Fruit fly (Drosophila melanogaster) Kc167 (cell line): ENCODE results near the gene Cpr65Av.

ENCODE experiments used
- Myc ChIP-seq: fragments of >200 bp; optimal IDR thresholded peaks from 2 replicates; lab custom pipeline; 2017; ENCODE audit warnings: missing external identifiers
- Sin3A ChIP-seq: fragments of >200 bp; optimal IDR thresholded peaks from 2 replicates; lab custom pipeline; 2018; ENCODE audit warnings: missing external identifiers
- h ChIP-seq: fragments of >200 bp; optimal IDR thresholded peaks from 3 replicates; lab custom pipeline; 2018; ENCODE audit warnings: missing external identifiers
- insv ChIP-seq: fragments of >200 bp; optimal IDR thresholded peaks from 3 replicates; lab custom pipeline; 2018; ENCODE audit warnings: missing external identifiers
- psq ChIP-seq: fragments of >200 bp; optimal IDR thresholded peaks from 2 replicates; lab custom pipeline; 2017; ENCODE audit warnings: missing external identifiers
- ttk ChIP-seq: sonication (Bioruptor generic); optimal IDR thresholded peaks from 2 replicates; lab custom pipeline; 2017; ENCODE audit warnings: missing external identifiers

Cpr65Av gene

DNA sequence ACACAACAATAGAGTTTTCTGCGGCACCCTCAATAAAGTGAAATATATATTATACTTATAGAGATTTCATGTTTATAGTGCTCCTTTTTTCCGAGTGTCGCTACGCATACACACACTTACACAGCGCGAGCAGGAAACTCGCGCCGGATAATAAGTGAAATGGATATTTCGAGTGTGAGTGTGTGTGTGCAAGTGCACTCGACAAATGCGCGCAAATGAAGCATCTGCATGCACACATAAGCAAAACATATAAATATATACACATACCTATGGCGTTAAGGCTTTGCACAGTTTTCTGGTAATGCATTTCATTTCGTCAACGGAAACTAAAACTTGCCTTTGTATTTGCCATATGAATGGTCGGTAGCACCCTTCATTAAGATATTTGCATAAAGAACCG, 24.3 kb downstream of the Cpr65Av start:
- no peak for TF ChIP-seq ttk (lab: Kevin White, UChicago)
- no peak for TF ChIP-seq psq (lab: Kevin White, UChicago)
- no peak for TF ChIP-seq h (lab: Kevin White, UChicago)
- no peak for TF ChIP-seq insv
- TF ChIP-seq Myc (lab: Kevin White, UChicago), result no peak
- no peak for TF ChIP-seq Sin3A (lab: Kevin White, UChicago)

DNA sequence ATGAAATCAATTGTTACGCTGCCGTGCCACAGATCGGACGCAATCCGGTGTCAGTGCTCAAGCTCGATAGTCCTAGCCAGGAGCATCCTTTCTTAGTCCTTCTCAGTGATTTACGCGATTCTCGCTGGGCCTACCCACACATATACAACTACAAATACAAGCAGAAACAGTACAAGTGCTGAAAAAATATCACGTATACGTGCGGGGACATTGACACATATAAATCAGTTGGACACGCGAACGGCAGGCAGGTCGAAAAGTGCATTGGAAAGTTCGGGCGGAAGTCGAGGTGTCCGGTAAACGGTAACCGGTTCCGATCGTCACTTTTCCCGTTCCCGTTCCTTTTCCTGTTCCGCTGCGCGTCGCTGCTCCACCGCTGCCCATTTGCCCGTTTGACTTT, 28.3 kb downstream of the Cpr65Av start:
- TF ChIP-seq psq (lab: Kevin White, UChicago) (no peak), h (lab: Kevin White, UChicago) (no peak), Myc (lab: Kevin White, UChicago) (no peak), Sin3A (lab: Kevin White, UChicago) (no peak), insv (no peak), ttk (lab: Kevin White, UChicago) (no peak)

- no peak for TF ChIP-seq Myc (lab: Kevin White, UChicago)
- no peak for TF ChIP-seq Sin3A (lab: Kevin White, UChicago)
- TF ChIP-seq h (lab: Kevin White, UChicago), result no peak
- TF ChIP-seq ttk (lab: Kevin White, UChicago), result no peak
- TF ChIP-seq insv, result no peak
- TF ChIP-seq psq (lab: Kevin White, UChicago), result no peak
Observed at dm6 chr3L:6110673-6111449, 28.9 kb downstream of the Cpr65Av start.

- TF ChIP-seq Myc (lab: Kevin White, UChicago) (no peak), ttk (lab: Kevin White, UChicago) (no peak), psq (lab: Kevin White, UChicago) (no peak), h (lab: Kevin White, UChicago) (no peak), insv (no peak), Sin3A (lab: Kevin White, UChicago) (no peak)
Observed at dm6 chr3L:6108264-6109060, 31.3 kb downstream of the Cpr65Av start.

dm6 chr3L:6106717-6107116, 33.1 kb downstream of the Cpr65Av start:
- no peak for TF ChIP-seq insv
- no peak for TF ChIP-seq h (lab: Kevin White, UChicago)

dm6 chr3L:6105435-6105834, 34.3 kb downstream of the Cpr65Av start:
- TF ChIP-seq Myc (lab: Kevin White, UChicago) (no peak), ttk (lab: Kevin White, UChicago) (no peak), psq (lab: Kevin White, UChicago) (no peak), insv (no peak), h (lab: Kevin White, UChicago) (no peak), Sin3A (lab: Kevin White, UChicago) (no peak)

dm6 chr3L:6104551-6104950, 35.2 kb downstream of the Cpr65Av start:
- TF ChIP-seq psq (lab: Kevin White, UChicago), result no peak
- TF ChIP-seq h (lab: Kevin White, UChicago), result no peak
- no peak for TF ChIP-seq Sin3A (lab: Kevin White, UChicago)

- TF ChIP-seq insv (no peak), psq (lab: Kevin White, UChicago) (no peak), Myc (lab: Kevin White, UChicago) (no peak), Sin3A (lab: Kevin White, UChicago) (no peak), ttk (lab: Kevin White, UChicago) (no peak), h (lab: Kevin White, UChicago) (no peak)
Observed at dm6 chr3L:6103658-6104057, 36.1 kb downstream of the Cpr65Av start.

dm6 chr3L:6097270-6097669, 42.5 kb downstream of the Cpr65Av start, which contains the start of gene Ets65A:
TSS of gene Ets65A (plus strand) at chr3L:6097617.
- TF ChIP-seq psq (lab: Kevin White, UChicago) (no peak), h (lab: Kevin White, UChicago) (no peak), Sin3A (lab: Kevin White, UChicago) (no peak), Myc (lab: Kevin White, UChicago) (no peak), ttk (lab: Kevin White, UChicago) (no peak)

- TF ChIP-seq Myc (lab: Kevin White, UChicago) (no peak), h (lab: Kevin White, UChicago) (no peak), insv (no peak)
Observed at dm6 chr3L:6094697-6095096, 45.1 kb downstream of the Cpr65Av start, which contains the start of the genes CG10467 and loj. TSS of gene CG10467 (minus strand) at chr3L:6094747. TSS of gene loj (plus strand) at chr3L:6094987.

dm6 chr3L:6093213-6093612, 46.6 kb downstream of the Cpr65Av start, which contains the start of gene CG10469:
TSS of gene CG10469 (minus strand) at chr3L:6093313.
- TF ChIP-seq insv, result no peak
- TF ChIP-seq Sin3A (lab: Kevin White, UChicago), result no peak
- TF ChIP-seq psq (lab: Kevin White, UChicago), result no peak
- TF ChIP-seq h (lab: Kevin White, UChicago), result no peak
- no peak for TF ChIP-seq Myc (lab: Kevin White, UChicago)
- TF ChIP-seq ttk (lab: Kevin White, UChicago), result no peak
